Worm (Caenorhabditis elegans): ENCODE data around the gene ubc-13.

ubc-13 gene

DNA sequence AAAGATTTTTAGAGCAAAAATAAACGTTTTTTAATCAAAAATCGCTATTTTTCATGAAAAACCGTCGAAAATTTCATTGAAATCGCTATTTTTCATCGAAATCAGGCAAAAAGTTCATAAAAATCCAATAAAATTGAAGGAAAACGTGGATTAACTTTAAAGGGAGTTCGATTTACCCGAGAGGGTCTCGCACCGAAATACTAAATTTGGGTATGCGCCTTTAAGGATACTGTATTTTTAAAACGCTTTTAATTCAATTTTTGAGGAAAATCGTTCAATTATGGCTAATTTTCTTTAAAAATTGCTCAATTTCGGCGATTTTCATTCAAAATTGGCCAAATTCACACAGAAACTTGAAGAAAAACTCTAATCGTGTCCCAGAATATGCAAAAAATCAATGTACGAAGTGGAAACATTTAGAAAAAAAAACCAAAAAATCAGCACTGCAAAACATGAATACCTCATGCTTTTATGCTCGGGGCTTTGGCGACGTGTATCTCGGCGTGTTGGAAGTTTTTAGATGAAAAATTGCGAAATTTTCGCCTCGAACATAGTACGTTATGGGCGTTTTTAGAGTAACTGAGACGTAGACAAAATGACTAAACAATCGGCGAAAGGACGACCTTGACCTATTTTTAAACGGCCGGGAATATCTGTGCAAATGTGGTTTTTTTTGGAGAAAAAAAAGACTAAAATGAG, 32.6 kb downstream of the ubc-13 start:
- TF ChIP-seq tbx-37 (GFP tag; conservative IDR thresholded peaks at IDR 0.05) (no peak), tbx-11 (GFP tag; IDR thresholded peaks at IDR 0.05) (no peak), F13C5.2 (tag; optimal IDR thresholded peaks at IDR 0.05) (no peak), pes-1 (GFP tag; IDR thresholded peaks at IDR 0.05) (no peak), hnd-1 (tag; optimal IDR thresholded peaks at IDR 0.05) (no peak), ceh-36 (tag; optimal IDR thresholded peaks at IDR 0.05) (no peak), aly-1 (tag; optimal IDR thresholded peaks at IDR 0.05) (no peak), ama-1 (optimal IDR thresholded peaks at IDR 0.05) (no peak), hmg-4 (GFP tag; optimal IDR thresholded peaks at IDR 0.05) (no peak), ceh-13 (GFP tag; optimal IDR thresholded peaks at IDR 0.05) (no peak), B0310.2 (tag; optimal IDR thresholded peaks at IDR 0.05) (no peak), tra-4 (tag; optimal IDR thresholded peaks at IDR 0.05) (no peak), sea-1 (GFP tag; conservative IDR thresholded peaks at IDR 0.05) (no peak), ets-7 (tag; optimal IDR thresholded peaks at IDR 0.05) (no peak), hmbx-1 (tag; optimal IDR thresholded peaks at IDR 0.05) (no peak), flt-1 (GFP tag; IDR thresholded peaks at IDR 0.05) (no peak), scrt-1 (GFP tag; IDR thresholded peaks at IDR 0.05) (no peak)

DNA sequence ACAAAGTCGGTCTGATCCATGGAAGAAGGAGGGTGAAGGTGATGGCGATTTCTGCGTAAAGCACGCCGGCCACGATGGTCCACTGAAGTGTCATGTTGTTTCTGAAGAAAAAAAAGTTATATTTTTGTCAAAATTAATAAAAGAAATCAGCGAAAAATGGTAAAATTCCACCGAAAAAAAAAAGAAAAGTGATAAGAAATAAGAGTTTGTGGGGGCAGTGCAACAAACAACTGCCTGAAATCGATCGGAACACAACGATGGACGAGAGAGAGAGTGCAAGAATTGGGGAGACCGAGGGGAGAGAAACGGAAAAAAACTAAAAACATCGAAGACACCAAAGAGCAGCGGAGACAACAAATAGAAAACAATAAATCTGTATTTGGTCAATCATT, 33.1 kb downstream of the ubc-13 start, which contains the start of gene Y54G2A.18:
TSS of gene Y54G2A.18 (minus strand) at position 101 of the 392 bp plus-strand sequence.
- TF ChIP-seq hnd-1 (tag; optimal IDR thresholded peaks at IDR 0.05) (no peak), scrt-1 (GFP tag; IDR thresholded peaks at IDR 0.05) (no peak), aly-1 (tag; optimal IDR thresholded peaks at IDR 0.05) (no peak), hmg-4 (GFP tag; optimal IDR thresholded peaks at IDR 0.05) (no peak), ceh-13 (GFP tag; optimal IDR thresholded peaks at IDR 0.05) (no peak), tbx-11 (GFP tag; IDR thresholded peaks at IDR 0.05) (no peak), ets-7 (tag; optimal IDR thresholded peaks at IDR 0.05) (no peak), ama-1 (optimal IDR thresholded peaks at IDR 0.05) (no peak), sea-1 (GFP tag; conservative IDR thresholded peaks at IDR 0.05) (no peak)

DNA sequence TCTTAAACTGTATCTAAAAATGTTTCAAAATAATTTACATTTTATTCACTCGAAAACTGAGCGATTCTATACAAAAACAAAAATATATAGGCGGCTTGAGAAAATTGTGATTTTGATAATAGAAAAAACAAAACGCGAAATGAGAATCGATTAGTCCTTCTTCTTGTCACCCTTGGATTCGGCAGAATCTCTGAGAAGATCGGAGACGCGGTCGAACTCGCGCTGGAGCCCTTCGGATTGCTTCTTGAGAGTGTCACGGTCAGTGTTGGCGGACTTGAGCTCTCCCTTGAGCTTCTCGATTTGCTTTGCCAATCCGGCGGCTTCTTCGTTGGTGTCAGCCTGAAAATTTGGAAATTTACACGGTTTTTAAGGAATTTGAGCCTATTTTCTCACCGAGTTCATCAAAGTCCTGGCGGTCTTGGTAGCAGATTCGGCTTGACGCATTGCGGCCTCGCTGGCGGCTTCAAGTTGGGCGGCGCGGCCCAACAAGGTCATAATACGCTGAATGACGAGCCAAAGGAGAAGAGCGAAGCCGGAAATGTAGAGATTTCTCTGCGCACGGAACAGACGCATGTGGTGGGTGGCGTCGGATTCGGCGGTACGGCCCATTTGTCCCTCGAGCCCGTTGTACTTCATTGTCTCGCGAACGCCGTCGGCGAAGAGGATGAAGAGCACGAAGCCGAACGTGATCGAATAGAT, 33.8 kb downstream of the ubc-13 start:
- no peak for TF ChIP-seq flt-1 (GFP tag; IDR thresholded peaks at IDR 0.05)
- no peak for TF ChIP-seq sea-1 (GFP tag; conservative IDR thresholded peaks at IDR 0.05)
- no peak for TF ChIP-seq scrt-1 (GFP tag; IDR thresholded peaks at IDR 0.05)
- TF ChIP-seq ets-7 (tag; optimal IDR thresholded peaks at IDR 0.05), result no peak
- no peak for TF ChIP-seq ama-1 (optimal IDR thresholded peaks at IDR 0.05)
- TF ChIP-seq hnd-1 (tag; optimal IDR thresholded peaks at IDR 0.05), result no peak
- TF ChIP-seq pes-1 (GFP tag; IDR thresholded peaks at IDR 0.05), result no peak
- TF ChIP-seq ceh-36 (tag; optimal IDR thresholded peaks at IDR 0.05), result no peak
- no peak for TF ChIP-seq tbx-37 (GFP tag; conservative IDR thresholded peaks at IDR 0.05)
- no peak for TF ChIP-seq aly-1 (tag; optimal IDR thresholded peaks at IDR 0.05)
- TF ChIP-seq ceh-13 (GFP tag; optimal IDR thresholded peaks at IDR 0.05), result no peak
- TF ChIP-seq tbx-11 (GFP tag; IDR thresholded peaks at IDR 0.05), result no peak
- no peak for TF ChIP-seq hmbx-1 (tag; optimal IDR thresholded peaks at IDR 0.05)
- TF ChIP-seq B0310.2 (tag; optimal IDR thresholded peaks at IDR 0.05), result no peak
- TF ChIP-seq hmg-4 (GFP tag; optimal IDR thresholded peaks at IDR 0.05), result no peak
- TF ChIP-seq F13C5.2 (tag; optimal IDR thresholded peaks at IDR 0.05), result no peak
- TF ChIP-seq tra-4 (tag; optimal IDR thresholded peaks at IDR 0.05), result no peak

DNA sequence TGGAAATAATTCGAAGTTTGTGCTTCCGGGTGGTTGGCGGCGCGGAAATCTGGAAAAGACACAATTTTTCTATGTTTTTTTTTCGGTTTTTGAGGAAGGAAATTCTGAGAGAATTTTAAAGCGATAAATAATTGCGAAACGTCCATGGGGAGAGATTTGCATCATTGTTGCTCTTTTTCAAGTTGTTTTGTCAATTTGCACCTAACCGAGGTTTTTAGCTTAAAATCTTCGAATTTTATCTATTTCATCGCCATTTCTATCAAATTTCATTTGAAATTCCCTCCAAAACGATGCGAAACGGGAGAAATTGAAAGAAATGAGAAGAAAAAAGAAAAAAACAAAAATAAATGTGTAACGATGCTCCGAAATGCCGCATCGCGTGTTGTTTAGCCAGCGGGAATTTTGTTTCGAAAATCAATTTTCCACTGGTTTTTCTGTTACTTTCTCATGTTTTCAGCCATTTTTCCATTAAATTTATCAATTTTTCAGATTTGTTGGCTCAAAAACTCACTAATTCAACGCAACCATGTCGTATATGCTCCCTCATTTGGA, 35.0 kb downstream of the ubc-13 start, which contains the start of the genes nprt-1 and dib-1:
TSS of gene nprt-1 (minus strand) at position 51 of the 552 bp plus-strand sequence.
TSS of gene dib-1 (plus strand) at position 482 of the 552 bp plus-strand sequence.
- TF ChIP-seq F13C5.2 (tag; optimal IDR thresholded peaks at IDR 0.05) (peak; percentile 21), ets-7 (tag; optimal IDR thresholded peaks at IDR 0.05) (no peak), scrt-1 (GFP tag; IDR thresholded peaks at IDR 0.05) (no peak)

DNA sequence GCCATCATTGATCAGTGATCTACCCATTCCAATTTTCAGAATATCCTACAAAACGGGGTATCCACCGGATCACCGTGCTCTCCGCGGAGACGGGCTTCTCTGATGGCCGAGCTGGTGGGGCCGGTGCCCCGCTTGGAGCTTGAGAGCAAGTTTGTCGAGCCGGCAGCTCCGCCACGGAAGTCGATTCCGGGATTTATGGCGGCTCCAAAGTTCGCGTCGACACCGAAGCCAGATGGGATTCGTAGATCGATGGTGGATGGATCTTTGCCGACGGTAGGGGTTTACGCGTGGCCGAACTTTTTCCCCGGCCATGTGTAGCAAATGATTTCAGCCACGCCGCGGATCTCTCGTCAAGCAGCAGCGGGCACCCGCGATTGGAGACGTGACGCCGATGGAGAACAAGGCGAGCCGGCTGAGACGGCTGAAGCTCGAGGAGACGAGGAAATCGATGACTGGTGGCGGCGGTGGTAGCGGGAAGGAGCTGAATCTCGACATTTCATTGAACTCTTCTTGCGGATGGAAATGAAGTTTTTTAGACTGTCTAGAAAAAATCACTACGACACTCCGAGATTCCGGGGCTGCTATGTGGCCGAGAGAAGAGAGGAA, 36.9 kb downstream of the ubc-13 start:
- TF ChIP-seq B0310.2 (tag; optimal IDR thresholded peaks at IDR 0.05) (no peak), hmg-4 (GFP tag; optimal IDR thresholded peaks at IDR 0.05) (no peak), hnd-1 (tag; optimal IDR thresholded peaks at IDR 0.05) (no peak), aly-1 (tag; optimal IDR thresholded peaks at IDR 0.05) (no peak), ceh-13 (GFP tag; optimal IDR thresholded peaks at IDR 0.05) (no peak), ets-7 (tag; optimal IDR thresholded peaks at IDR 0.05) (no peak), ceh-36 (tag; optimal IDR thresholded peaks at IDR 0.05) (no peak), sea-1 (GFP tag; conservative IDR thresholded peaks at IDR 0.05) (no peak), F13C5.2 (tag; optimal IDR thresholded peaks at IDR 0.05) (no peak), hmbx-1 (tag; optimal IDR thresholded peaks at IDR 0.05) (no peak), pes-1 (GFP tag; IDR thresholded peaks at IDR 0.05) (no peak), ama-1 (optimal IDR thresholded peaks at IDR 0.05) (no peak), scrt-1 (GFP tag; IDR thresholded peaks at IDR 0.05) (no peak), tbx-37 (GFP tag; conservative IDR thresholded peaks at IDR 0.05) (no peak), tra-4 (tag; optimal IDR thresholded peaks at IDR 0.05) (no peak), flt-1 (GFP tag; IDR thresholded peaks at IDR 0.05) (no peak)

DNA sequence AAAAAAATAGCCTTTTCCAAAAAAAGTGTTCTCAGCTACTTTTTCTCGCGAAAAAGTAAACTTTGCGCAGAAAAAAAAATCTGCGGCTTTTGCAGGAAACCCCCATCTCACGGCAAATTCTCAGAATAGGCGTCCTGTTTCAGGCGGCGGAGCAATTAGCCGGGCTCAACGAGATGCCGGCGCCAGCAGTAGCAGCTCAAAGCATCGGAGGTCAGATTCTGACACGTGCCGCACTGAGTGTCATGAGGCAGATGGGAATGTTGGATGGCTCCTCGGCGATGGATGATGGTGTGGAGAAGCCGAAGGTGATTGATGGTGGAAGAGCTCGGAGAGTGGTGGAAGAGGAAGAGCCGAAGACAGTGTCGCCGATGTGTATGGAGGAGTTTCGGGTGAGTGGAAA, 38.2 kb downstream of the ubc-13 start:
- TF ChIP-seq aly-1 (tag; optimal IDR thresholded peaks at IDR 0.05), result no peak
- no peak for TF ChIP-seq hmbx-1 (tag; optimal IDR thresholded peaks at IDR 0.05)
- no peak for TF ChIP-seq hnd-1 (tag; optimal IDR thresholded peaks at IDR 0.05)
- TF ChIP-seq ceh-13 (GFP tag; optimal IDR thresholded peaks at IDR 0.05), result no peak
- no peak for TF ChIP-seq F13C5.2 (tag; optimal IDR thresholded peaks at IDR 0.05)
- no peak for TF ChIP-seq pes-1 (GFP tag; IDR thresholded peaks at IDR 0.05)
- TF ChIP-seq tbx-11 (GFP tag; IDR thresholded peaks at IDR 0.05), result no peak
- TF ChIP-seq hmg-4 (GFP tag; optimal IDR thresholded peaks at IDR 0.05), result no peak
- no peak for TF ChIP-seq tbx-37 (GFP tag; conservative IDR thresholded peaks at IDR 0.05)
- no peak for TF ChIP-seq ets-7 (tag; optimal IDR thresholded peaks at IDR 0.05)
- TF ChIP-seq B0310.2 (tag; optimal IDR thresholded peaks at IDR 0.05), result no peak
- TF ChIP-seq sea-1 (GFP tag; conservative IDR thresholded peaks at IDR 0.05), result no peak
- no peak for TF ChIP-seq ama-1 (optimal IDR thresholded peaks at IDR 0.05)
- TF ChIP-seq tra-4 (tag; optimal IDR thresholded peaks at IDR 0.05), result no peak
- TF ChIP-seq flt-1 (GFP tag; IDR thresholded peaks at IDR 0.05), result no peak
- TF ChIP-seq scrt-1 (GFP tag; IDR thresholded peaks at IDR 0.05), result no peak
- no peak for TF ChIP-seq ceh-36 (tag; optimal IDR thresholded peaks at IDR 0.05)
